Worm (Caenorhabditis elegans) whole organism, L1 larva: ENCODE data around the gene C25G4.3.

Experiments used
- ama-1 ChIP-seq: fragments of 150-350 bp; optimal IDR thresholded peaks from 2 replicates; lab custom pipeline; 2014
- efl-1 ChIP-seq, 4 experiments: fragments of 150-350 bp; optimal IDR thresholded peaks in 3 of 4; peaks in 1 of 4; 1 replicate in 1 of 4; 2 replicates in 3 of 4; lab custom pipeline; 2014; ENCODE audit warnings: missing biosample characterization in 2 of 4, missing genetic modification characterization in 2 of 4, missing genetic modification reagents in 2 of 4
- elt-3 ChIP-seq, 6 experiments: fragments of 150-350 bp in 1 of 6; sonication (generic microtip); optimal IDR thresholded peaks; 2 replicates each; lab custom pipeline; 2017 to 2018; ENCODE audit warnings: missing biosample characterization in 6 of 6, missing genetic modification characterization in 6 of 6, inconsistent platforms in 1 of 6
- fos-1 ChIP-seq: fragments of 150-350 bp; optimal IDR thresholded peaks from 2 replicates; lab custom pipeline; 2014; ENCODE audit warnings: missing biosample characterization, missing genetic modification characterization
- hlh-4 ChIP-seq: sonication (generic microtip); optimal IDR thresholded peaks from 2 replicates; lab custom pipeline; 2016; ENCODE audit warnings: mild to moderate bottlenecking, missing genetic modification characterization, missing compliant biosample characterization
- mab-9 ChIP-seq: fragments of 200-800 bp; sonication (Bioruptor generic); IDR thresholded peaks from 2 replicates; pipeline ENCODE4 v1.3.6; 2022; ENCODE audit warnings: missing genetic modification reagents, missing genetic modification characterization, missing compliant biosample characterization
- mdl-1 ChIP-seq, 2 experiments: fragments of 150-350 bp; optimal IDR thresholded peaks; 2 replicates each; lab custom pipeline; 2014 to 2017; ENCODE audit warnings: missing biosample characterization in 2 of 2, missing genetic modification characterization in 2 of 2, inconsistent platforms in 1 of 2
- nhr-11 ChIP-seq: fragments of 150-350 bp; optimal IDR thresholded peaks from 2 replicates; lab custom pipeline; 2014; ENCODE audit warnings: missing biosample characterization, missing genetic modification characterization
- nhr-12 ChIP-seq: sonication (generic microtip); optimal IDR thresholded peaks from 2 replicates; lab custom pipeline; 2017; ENCODE audit warnings: missing biosample characterization, missing genetic modification characterization
- nhr-19 ChIP-seq: fragments of 200-800 bp; sonication (Bioruptor generic); conservative IDR thresholded peaks from 2 replicates; pipeline ENCODE4 v1.3.6; 2022; ENCODE audit warnings: missing genetic modification characterization, missing compliant biosample characterization
- nhr-28 ChIP-seq: fragments of 150-350 bp; optimal IDR thresholded peaks from 2 replicates; lab custom pipeline; 2014; ENCODE audit warnings: missing biosample characterization, missing genetic modification characterization
- nhr-77 ChIP-seq: fragments of 150-350 bp; optimal IDR thresholded peaks from 2 replicates; lab custom pipeline; 2014; ENCODE audit warnings: missing biosample characterization, missing genetic modification characterization
- unc-130 ChIP-seq: fragments of 150-350 bp; optimal IDR thresholded peaks from 2 replicates; lab custom pipeline; 2017; ENCODE audit warnings: missing biosample characterization, missing genetic modification characterization, inconsistent platforms
- unc-98 ChIP-seq: fragments of 200-800 bp; sonication (Bioruptor generic); IDR thresholded peaks from 2 replicates; pipeline ENCODE4 v1.3.6; 2022; ENCODE audit warnings: missing genetic modification characterization, missing compliant biosample characterization

DNA sequence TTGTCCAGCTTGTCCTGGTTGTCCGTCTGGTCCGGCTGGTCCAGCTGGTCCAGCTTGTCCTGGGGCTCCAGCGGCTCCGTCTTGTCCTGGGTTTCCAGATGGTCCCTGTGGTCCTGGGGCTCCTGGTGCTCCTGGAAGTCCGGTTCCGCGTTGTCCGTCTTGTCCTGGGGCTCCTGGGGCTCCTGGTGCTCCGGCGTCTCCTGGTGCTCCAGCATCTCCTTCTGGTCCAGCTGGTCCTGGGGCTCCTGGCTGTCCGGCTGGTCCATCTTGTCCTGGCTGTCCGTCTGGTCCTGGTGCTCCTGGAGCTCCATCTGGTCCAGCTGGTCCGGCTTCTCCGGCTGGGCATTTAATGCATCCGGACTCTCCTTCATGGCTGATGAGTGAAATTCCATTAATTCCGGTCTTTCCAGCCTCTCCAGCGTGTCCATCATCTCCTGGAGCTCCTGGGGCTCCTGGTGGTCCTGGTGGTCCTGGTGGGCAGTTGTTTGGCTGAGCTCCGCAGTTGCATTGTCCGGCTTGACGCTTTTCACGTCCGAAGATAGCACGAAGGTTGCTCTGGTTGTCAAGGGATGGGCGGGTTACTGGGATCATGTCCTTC is 17.9 kb downstream of the C25G4.3 start:
- TF ChIP-seq efl-1 (optimal IDR thresholded peaks at IDR 0.05; lab: Kevin White, UChicago) (no peak), efl-1 (GFP tag; optimal IDR thresholded peaks at IDR 0.05 in 1 of 2; lab: Kevin White, UChicago) (no peak), fos-1 (tag; lab: Kevin White, UChicago) (no peak), mab-9 (GFP tag; lab: Robert Waterston, UW) (no peak), nhr-12 (tag; lab: Kevin White, UChicago) (no peak), nhr-77 (tag; lab: Kevin White, UChicago) (no peak), ama-1 (lab: Kevin White, UChicago) (no peak), hlh-4 (tag; lab: Kevin White, UChicago) (no peak), nhr-28 (tag; lab: Kevin White, UChicago) (no peak), mdl-1 (tag; optimal IDR thresholded peaks at IDR 0.05; lab: Kevin White, UChicago) (no peak), nhr-11 (tag; lab: Kevin White, UChicago) (no peak), unc-130 (tag; lab: Kevin White, UChicago) (no peak), unc-98 (GFP tag; lab: Robert Waterston, UW) (no peak), nhr-19 (GFP tag; lab: Robert Waterston, UW) (no peak), elt-3 (tag; optimal IDR thresholded peaks at IDR 0.05; lab: Kevin White, UChicago) (no peak)
